Worm (Caenorhabditis elegans) whole organism, L4 larva: Measurements from ENCODE around the gene ZK354.3.

Source experiments
- F26F4.8 ChIP-seq: fragments of 200-800 bp; sonication (Bioruptor generic); conservative IDR thresholded peaks from 2 replicates; pipeline ENCODE4 v1.3.6; 2022; ENCODE audit warnings: missing genetic modification characterization, missing compliant biosample characterization
- F37D6.2 ChIP-seq: sonication (generic microtip); optimal IDR thresholded peaks from 2 replicates; lab custom pipeline; 2016; ENCODE audit warnings: mild to moderate bottlenecking, missing genetic modification characterization, missing compliant biosample characterization
- F44E2.7 ChIP-seq: fragments of 200-800 bp; sonication (Bioruptor generic); IDR thresholded peaks from 2 replicates; pipeline ENCODE4 v2.1.2; 2022; ENCODE audit warnings: missing genetic modification characterization, missing compliant biosample characterization
- T20F7.1 ChIP-seq: fragments of 200-800 bp; sonication (Bioruptor generic); optimal IDR thresholded peaks from 2 replicates; lab custom pipeline; 2018; ENCODE audit warnings: mild to moderate bottlenecking, missing genetic modification characterization, missing compliant biosample characterization
- ZK546.5 ChIP-seq, 2 experiments: sonication (generic microtip); optimal IDR thresholded peaks; 2 replicates each; lab custom pipeline; 2017; ENCODE audit warnings: missing biosample characterization in 2 of 2, missing genetic modification characterization in 2 of 2
- aha-1 ChIP-seq: fragments of 150-350 bp; peaks from one replicate; lab custom pipeline; 2014; ENCODE audit warnings: missing biosample characterization, missing genetic modification characterization
- aly-2 ChIP-seq: sonication (generic microtip); optimal IDR thresholded peaks from 2 replicates; lab custom pipeline; 2018; ENCODE audit warnings: missing biosample characterization, missing genetic modification characterization
- ama-1 ChIP-seq: fragments of 150-350 bp; optimal IDR thresholded peaks from 2 replicates; lab custom pipeline; 2014; ENCODE audit warnings: inconsistent platforms, mixed read lengths
- arid-1 ChIP-seq: fragments of 200-800 bp; sonication (Bioruptor generic); conservative IDR thresholded peaks from 2 replicates; pipeline ENCODE4 v1.3.6; 2022; ENCODE audit warnings: missing genetic modification reagents, missing genetic modification characterization, missing compliant biosample characterization
- ceh-32 ChIP-seq: sonication (generic microtip); optimal IDR thresholded peaks from 2 replicates; lab custom pipeline; 2016; ENCODE audit warnings: mild to moderate bottlenecking, missing genetic modification characterization, missing compliant biosample characterization; ENCODE audit not compliant: poor library complexity
- ceh-44 ChIP-seq: fragments of 200-800 bp; sonication (Bioruptor generic); IDR thresholded peaks from 2 replicates; pipeline ENCODE4 v1.3.6; 2022; ENCODE audit warnings: missing genetic modification reagents, missing genetic modification characterization, missing compliant biosample characterization
- ceh-62 ChIP-seq: sonication (generic microtip); optimal IDR thresholded peaks from 2 replicates; lab custom pipeline; 2017; ENCODE audit warnings: missing biosample characterization, missing genetic modification characterization
- ces-1 ChIP-seq: fragments of 150-350 bp; sonication (generic microtip); optimal IDR thresholded peaks from 4 replicates; lab custom pipeline; 2014; ENCODE audit warnings: missing biosample characterization, missing genetic modification reagents, missing genetic modification characterization
- ctbp-1 ChIP-seq: fragments of 200-800 bp; sonication (Bioruptor generic); IDR thresholded peaks from 2 replicates; pipeline ENCODE4 v1.3.6; 2022; ENCODE audit warnings: missing genetic modification reagents, missing genetic modification characterization, missing compliant biosample characterization
- daf-12 ChIP-seq: fragments of 150-350 bp; optimal IDR thresholded peaks from 2 replicates; lab custom pipeline; 2014; ENCODE audit warnings: missing biosample characterization, missing genetic modification reagents, missing genetic modification characterization
- dmd-9 ChIP-seq: fragments of 200-800 bp; sonication (Bioruptor generic); IDR thresholded peaks from 2 replicates; pipeline ENCODE4 v1.3.6; 2022; ENCODE audit warnings: missing genetic modification reagents, missing genetic modification characterization, missing compliant biosample characterization
- fkh-10 ChIP-seq: fragments of 150-350 bp; optimal IDR thresholded peaks from 2 replicates; lab custom pipeline; 2014; ENCODE audit warnings: missing biosample characterization, missing genetic modification reagents, missing genetic modification characterization
- fos-1 ChIP-seq: fragments of 150-350 bp; optimal IDR thresholded peaks from 2 replicates; lab custom pipeline; 2014; ENCODE audit warnings: missing biosample characterization, missing genetic modification characterization
- hlh-11 ChIP-seq: fragments of 200-800 bp; sonication (Bioruptor generic); optimal IDR thresholded peaks from 2 replicates; lab custom pipeline; 2018; ENCODE audit warnings: mild to moderate bottlenecking, missing genetic modification characterization, missing compliant biosample characterization
- hlh-30 ChIP-seq: sonication (generic microtip); optimal IDR thresholded peaks from 2 replicates; lab custom pipeline; 2017; ENCODE audit warnings: antibody characterized with exemption, mild to moderate bottlenecking, missing genetic modification characterization, missing compliant biosample characterization; ENCODE audit not compliant: insufficient read depth
- hmg-1.1 ChIP-seq: fragments of 200-800 bp; sonication (Bioruptor generic); IDR thresholded peaks from 2 replicates; pipeline ENCODE4 v1.3.6; 2022; ENCODE audit warnings: missing genetic modification reagents, missing genetic modification characterization, missing compliant biosample characterization
- jun-1 ChIP-seq: fragments of 150-350 bp; optimal IDR thresholded peaks from 2 replicates; lab custom pipeline; 2014; ENCODE audit warnings: missing biosample characterization, missing genetic modification reagents, missing genetic modification characterization
- lim-7 ChIP-seq: fragments of 200-800 bp; sonication (Bioruptor generic); IDR thresholded peaks from 2 replicates; pipeline ENCODE4 v1.3.6; 2022; ENCODE audit warnings: missing genetic modification characterization, missing compliant biosample characterization
- lin-1 ChIP-seq: fragments of 200-800 bp; sonication (Bioruptor generic); IDR thresholded peaks from 2 replicates; pipeline ENCODE4 v1.3.6; 2022; ENCODE audit warnings: missing genetic modification reagents, missing genetic modification characterization, missing compliant biosample characterization
- lin-13 ChIP-seq: fragments of 150-350 bp; optimal IDR thresholded peaks from 2 replicates; lab custom pipeline; 2014; ENCODE audit warnings: missing biosample characterization, missing genetic modification reagents, missing genetic modification characterization
- lin-29 ChIP-seq: fragments of 200-800 bp; sonication (Bioruptor generic); IDR thresholded peaks from 2 replicates; pipeline ENCODE4 v1.3.6; 2022; ENCODE audit warnings: missing genetic modification reagents, missing genetic modification characterization, missing compliant biosample characterization
- lin-38 ChIP-seq: fragments of 200-800 bp; sonication (Bioruptor generic); IDR thresholded peaks from 2 replicates; pipeline ENCODE4 v1.3.6; 2022; ENCODE audit warnings: missing genetic modification reagents, missing genetic modification characterization, missing compliant biosample characterization
- lir-3 ChIP-seq: sonication (generic microtip); optimal IDR thresholded peaks from 2 replicates; lab custom pipeline; 2016; ENCODE audit warnings: mild to moderate bottlenecking, missing genetic modification characterization, missing compliant biosample characterization
- lsy-2 ChIP-seq, 2 experiments: fragments of 150-350 bp in 1 of 2; sonication (generic microtip) in 1 of 2; optimal IDR thresholded peaks; 2 replicates each; lab custom pipeline; 2014 to 2017; ENCODE audit warnings: missing biosample characterization in 2 of 2, missing genetic modification characterization in 2 of 2
- madf-5 ChIP-seq, 2 experiments: fragments of 200-800 bp; sonication (Bioruptor generic); IDR thresholded peaks; 2 replicates each; pipeline ENCODE4 v1.3.6; 2022; ENCODE audit warnings: missing compliant biosample characterization in 2 of 2, missing genetic modification characterization in 2 of 2
- madf-9 ChIP-seq: fragments of 200-800 bp; sonication (Bioruptor generic); conservative IDR thresholded peaks from 2 replicates; pipeline ENCODE4 v1.3.6; 2022; ENCODE audit warnings: missing genetic modification reagents, missing genetic modification characterization, missing compliant biosample characterization
- mep-1 ChIP-seq: fragments of 150-350 bp; sonication (generic microtip); optimal IDR thresholded peaks from 3 replicates; lab custom pipeline; 2014; ENCODE audit warnings: missing biosample characterization, missing genetic modification characterization
- mes-2 ChIP-seq: sonication (generic microtip); optimal IDR thresholded peaks from 2 replicates; lab custom pipeline; 2016; ENCODE audit warnings: missing genotype, mild to moderate bottlenecking, missing genetic modification characterization, missing compliant biosample characterization; ENCODE audit not compliant: poor library complexity, severe bottlenecking
- nhr-10 ChIP-seq: fragments of 150-350 bp; optimal IDR thresholded peaks from 2 replicates; lab custom pipeline; 2014; ENCODE audit warnings: missing biosample characterization, missing genetic modification characterization
- nhr-28 ChIP-seq: fragments of 150-350 bp; optimal IDR thresholded peaks from 2 replicates; lab custom pipeline; 2014; ENCODE audit warnings: missing biosample characterization, missing genetic modification characterization
- nhr-76 ChIP-seq: fragments of 150-350 bp; optimal IDR thresholded peaks from 2 replicates; lab custom pipeline; 2014; ENCODE audit warnings: missing biosample characterization, missing genetic modification characterization
- nhr-77 ChIP-seq: fragments of 150-350 bp; optimal IDR thresholded peaks from 2 replicates; lab custom pipeline; 2014; ENCODE audit warnings: missing biosample characterization, missing genetic modification characterization
- pha-4 ChIP-seq, 2 experiments: fragments of 150-350 bp in 1 of 2; fragments of 200-800 bp in 1 of 2; sonication (Bioruptor generic) in 1 of 2; IDR thresholded peaks in 1 of 2; optimal IDR thresholded peaks in 1 of 2; 2 replicates each; pipeline versions ENCODE4 v1.3.6 to Lab custom; 2014 to 2022; ENCODE audit warnings: missing genetic modification characterization in 2 of 2, missing genetic modification reagents in 2 of 2, missing biosample characterization in 1 of 2, missing compliant biosample characterization in 1 of 2
- pqm-1 ChIP-seq: sonication (generic microtip); optimal IDR thresholded peaks from 2 replicates; lab custom pipeline; 2017; ENCODE audit warnings: missing biosample characterization, missing genetic modification characterization
- saeg-2 ChIP-seq: fragments of 200-800 bp; sonication (Bioruptor generic); IDR thresholded peaks from 2 replicates; pipeline ENCODE4 v1.3.6; 2022; ENCODE audit warnings: missing genetic modification reagents, missing genetic modification characterization, missing compliant biosample characterization
- set-16 ChIP-seq: fragments of 200-800 bp; sonication (Bioruptor generic); IDR thresholded peaks from 2 replicates; pipeline ENCODE4 v1.3.6; 2022; ENCODE audit warnings: missing genetic modification reagents, missing genetic modification characterization, missing compliant biosample characterization
- snpc-1.2 ChIP-seq: fragments of 200-800 bp; sonication (Bioruptor generic); IDR thresholded peaks from 2 replicates; pipeline ENCODE4 v1.3.6; 2022; ENCODE audit warnings: missing genetic modification reagents, missing genetic modification characterization, missing compliant biosample characterization
- snpc-4 ChIP-seq: fragments of 150-350 bp; optimal IDR thresholded peaks from 2 replicates; lab custom pipeline; 2014; ENCODE audit warnings: missing biosample characterization, missing genetic modification characterization
- spr-3 ChIP-seq: fragments of 200-800 bp; sonication (Bioruptor generic); optimal IDR thresholded peaks from 2 replicates; lab custom pipeline; 2018; ENCODE audit warnings: mild to moderate bottlenecking, missing genetic modification characterization, missing compliant biosample characterization
- tag-97 ChIP-seq: fragments of 200-800 bp; sonication (Bioruptor generic); IDR thresholded peaks from 2 replicates; pipeline ENCODE4 v1.3.6; 2022; ENCODE audit warnings: missing genetic modification characterization, missing compliant biosample characterization
- zag-1 ChIP-seq: fragments of 150-350 bp; optimal IDR thresholded peaks from 2 replicates; lab custom pipeline; 2014; ENCODE audit warnings: missing biosample characterization, missing genetic modification characterization
- zfp-2 ChIP-seq: sonication (generic microtip); optimal IDR thresholded peaks from 2 replicates; lab custom pipeline; 2016; ENCODE audit warnings: mild to moderate bottlenecking, missing genetic modification characterization, missing compliant biosample characterization
- zfp-3 ChIP-seq: fragments of 200-800 bp; sonication (Bioruptor generic); conservative IDR thresholded peaks from 2 replicates; pipeline ENCODE4 v1.3.6; 2022; ENCODE audit warnings: missing genetic modification reagents, missing genetic modification characterization, missing compliant biosample characterization
- zip-11 ChIP-seq: fragments of 200-800 bp; sonication (Bioruptor generic); IDR thresholded peaks from 2 replicates; pipeline ENCODE4 v1.3.6; 2022; ENCODE audit warnings: missing genetic modification characterization, missing compliant biosample characterization
- zip-2 ChIP-seq: fragments of 150-350 bp; optimal IDR thresholded peaks from 2 replicates; lab custom pipeline; 2014; ENCODE audit warnings: missing biosample characterization, missing genetic modification characterization
- ztf-11 ChIP-seq: fragments of 150-350 bp; optimal IDR thresholded peaks from 2 replicates; lab custom pipeline; 2014; ENCODE audit warnings: missing biosample characterization, missing genetic modification characterization
- ztf-7 ChIP-seq: fragments of 150-350 bp; optimal IDR thresholded peaks from 2 replicates; lab custom pipeline; 2014; ENCODE audit warnings: missing biosample characterization, missing genetic modification characterization

ZK354.3 gene

DNA sequence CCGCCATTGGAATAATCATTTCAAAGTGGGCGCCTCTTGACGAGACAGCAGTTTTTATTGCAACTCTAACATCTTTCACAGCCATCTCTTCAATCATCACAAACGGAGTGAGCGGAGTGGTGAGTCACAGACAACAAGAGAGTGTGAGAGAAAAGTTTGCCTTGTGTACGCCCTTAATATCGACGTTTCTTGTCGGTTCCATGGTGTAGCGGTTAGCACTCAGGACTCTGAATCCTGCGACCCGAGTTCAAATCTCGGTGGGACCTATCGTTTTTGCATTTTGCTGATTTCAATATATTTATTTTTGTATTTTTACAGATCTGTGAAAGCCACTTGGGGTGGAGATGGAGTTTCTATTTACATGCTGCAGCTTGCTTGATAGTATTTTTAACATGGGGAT is 24.7 kb downstream of the ZK354.3 start (continued):
- peak; percentile 34; the same call in 1 of the 2 replicates for TF ChIP-seq madf-9 (GFP tag; lab: Robert Waterston, UW)
- TF ChIP-seq nhr-77 (tag; lab: Kevin White, UChicago), result no peak
- no peak for TF ChIP-seq ces-1 (GFP tag; lab: Kevin White, UChicago)
- TF ChIP-seq zfp-3 (GFP tag; lab: Robert Waterston, UW), result no peak
- TF ChIP-seq aha-1 (tag; lab: Kevin White, UChicago), result peak; percentile 12
- peak; percentile 79 for TF ChIP-seq lin-38 (GFP tag; lab: Robert Waterston, UW)
- TF ChIP-seq mep-1 (tag; lab: Kevin White, UChicago), result peak; percentile 62
- no peak for TF ChIP-seq zag-1 (tag; lab: Kevin White, UChicago)
- no peak for TF ChIP-seq fos-1
- TF ChIP-seq F44E2.7 (GFP tag; lab: Robert Waterston, UW), result no peak
- TF ChIP-seq pqm-1 (tag; lab: Kevin White, UChicago), result no peak
- TF ChIP-seq nhr-76 (tag; lab: Kevin White, UChicago), result no peak
- TF ChIP-seq ceh-44 (GFP tag; lab: Robert Waterston, UW), result peak; percentile 73
- TF ChIP-seq ceh-32 (tag; lab: Kevin White, UChicago), result no peak
- TF ChIP-seq nhr-28 (tag; lab: Kevin White, UChicago), result no peak
- TF ChIP-seq lin-29 (GFP tag; lab: Robert Waterston, UW), result no peak
- no peak for TF ChIP-seq F26F4.8 (GFP tag; lab: Robert Waterston, UW)
- no peak for TF ChIP-seq saeg-2 (GFP tag; lab: Robert Waterston, UW)
- peak; percentile 19 for TF ChIP-seq F37D6.2 (tag; lab: Kevin White, UChicago)
- peak; percentile 49 for TF ChIP-seq hlh-11 (tag; lab: Kevin White, UChicago)
- TF ChIP-seq spr-3 (GFP tag; lab: Kevin White, UChicago), result no peak
- TF ChIP-seq daf-12 (tag; lab: Kevin White, UChicago), result no peak
- TF ChIP-seq T20F7.1 (GFP tag; lab: Kevin White, UChicago), result no peak
- no peak for TF ChIP-seq ama-1 (lab: Kevin White, UChicago)
- TF ChIP-seq set-16 (GFP tag; lab: Robert Waterston, UW), result no peak
- TF ChIP-seq ceh-62, result no peak
- peak; percentile 47 for TF ChIP-seq hlh-30
- no peak for TF ChIP-seq snpc-4 (tag; lab: Kevin White, UChicago)
- TF ChIP-seq dmd-9 (GFP tag; lab: Robert Waterston, UW), result no peak
- TF ChIP-seq ztf-7 (tag; lab: Kevin White, UChicago), result no peak
- TF ChIP-seq ztf-11 (tag; lab: Kevin White, UChicago), result no peak
- TF ChIP-seq lin-13, result no peak
- TF ChIP-seq ctbp-1 (GFP tag; lab: Robert Waterston, UW), result no peak
- no peak for TF ChIP-seq madf-5 (GFP tag; IDR thresholded peaks at IDR 0.05; lab: Robert Waterston, UW)
- TF ChIP-seq zip-2 (tag; lab: Kevin White, UChicago), result no peak
- TF ChIP-seq mes-2 (tag; lab: Kevin White, UChicago), result no peak
- no peak for TF ChIP-seq lir-3 (tag; lab: Kevin White, UChicago)
- TF ChIP-seq snpc-1.2 (GFP tag; lab: Robert Waterston, UW), result peak; percentile 96
- TF ChIP-seq zip-11, result no peak
- TF ChIP-seq fkh-10, result no peak
- TF ChIP-seq lim-7 (GFP tag; lab: Robert Waterston, UW), result no peak
- no peak for TF ChIP-seq nhr-10
- TF ChIP-seq tag-97, result no peak
- peak; percentile 75; the same call in 1 of the 2 replicates for TF ChIP-seq pha-4 (GFP tag; IDR thresholded peaks at IDR 0.05; lab: Robert Waterston, UW)
- no peak for TF ChIP-seq pha-4 (tag; optimal IDR thresholded peaks at IDR 0.05; lab: Kevin White, UChicago)
- TF ChIP-seq arid-1 (GFP tag; lab: Robert Waterston, UW), result peak; percentile 63; the same call in 1 of the 2 replicates
- peak; percentile 83 for TF ChIP-seq hmg-1.1
- no peak for TF ChIP-seq lin-1 (GFP tag; lab: Robert Waterston, UW)
- no peak for TF ChIP-seq zfp-2 (tag; lab: Kevin White, UChicago)
- TF ChIP-seq jun-1 (tag; lab: Kevin White, UChicago), result no peak
- no peak for TF ChIP-seq aly-2 (tag; lab: Kevin White, UChicago)
- TF ChIP-seq lsy-2 (tag; optimal IDR thresholded peaks at IDR 0.05; lab: Kevin White, UChicago), result peak in 1 of 2 experiments; percentile 66
- no peak for TF ChIP-seq ZK546.5 (tag; optimal IDR thresholded peaks at IDR 0.05; lab: Kevin White, UChicago)
